Worm (Caenorhabditis elegans): Measurements from ENCODE around the gene plep-1.

The plep-1 gene

ce11 chrII:4344317-4344716, 32.3 kb upstream of the plep-1 start:
- TF ChIP-seq ces-1 (GFP tag; optimal IDR thresholded peaks at IDR 0.05), result no peak
- no peak for TF ChIP-seq cnd-1 (tag; optimal IDR thresholded peaks at IDR 0.05)
- TF ChIP-seq elt-1 (tag; optimal IDR thresholded peaks at IDR 0.05; ENCODE audit: borderline replicate concordance, insufficient read depth), result no peak
- TF ChIP-seq pha-4 (tag; optimal IDR thresholded peaks at IDR 0.05), result no peak
- TF ChIP-seq nhr-2 (tag; optimal IDR thresholded peaks at IDR 0.05), result no peak
- no peak for TF ChIP-seq sem-2 (GFP tag; optimal IDR thresholded peaks at IDR 0.05)
- no peak for TF ChIP-seq mep-1 (tag; optimal IDR thresholded peaks at IDR 0.05)
- no peak for TF ChIP-seq lin-13 (tag; optimal IDR thresholded peaks at IDR 0.05)
- no peak for TF ChIP-seq ceh-43 (GFP tag; optimal IDR thresholded peaks at IDR 0.05)
- no peak for TF ChIP-seq nhr-28 (tag; optimal IDR thresholded peaks at IDR 0.05)

ce11 chrII:4341484-4341883, 29.5 kb upstream of the plep-1 start:
- TF ChIP-seq bed-3 (GFP tag; optimal IDR thresholded peaks at IDR 0.05), result no peak
- TF ChIP-seq ztf-11 (tag; optimal IDR thresholded peaks at IDR 0.05), result no peak
- TF ChIP-seq ces-1 (GFP tag; optimal IDR thresholded peaks at IDR 0.05), result no peak
- TF ChIP-seq tbx-8 (GFP tag; optimal IDR thresholded peaks at IDR 0.05), result no peak
- no peak for TF ChIP-seq nhr-12 (tag; optimal IDR thresholded peaks at IDR 0.05)
- no peak for TF ChIP-seq M03D4.4 (tag; optimal IDR thresholded peaks at IDR 0.05)
- TF ChIP-seq unc-62 (GFP tag; optimal IDR thresholded peaks at IDR 0.05), result no peak
- no peak for TF ChIP-seq ceh-39 (tag; optimal IDR thresholded peaks at IDR 0.05)
- TF ChIP-seq mls-2 (tag; optimal IDR thresholded peaks at IDR 0.05), result no peak
- no peak for TF ChIP-seq lin-13 (tag; optimal IDR thresholded peaks at IDR 0.05)
- TF ChIP-seq pha-4 (tag; optimal IDR thresholded peaks at IDR 0.05), result no peak
- no peak for TF ChIP-seq lin-32 (GFP tag; optimal IDR thresholded peaks at IDR 0.05)
- TF ChIP-seq lsy-2 (tag; optimal IDR thresholded peaks at IDR 0.05), result no peak
- no peak for TF ChIP-seq unc-120 (tag; optimal IDR thresholded peaks at IDR 0.05; ENCODE audit: poor library complexity, severe bottlenecking)
- no peak for TF ChIP-seq drap-1 (GFP tag; optimal IDR thresholded peaks at IDR 0.05)

DNA sequence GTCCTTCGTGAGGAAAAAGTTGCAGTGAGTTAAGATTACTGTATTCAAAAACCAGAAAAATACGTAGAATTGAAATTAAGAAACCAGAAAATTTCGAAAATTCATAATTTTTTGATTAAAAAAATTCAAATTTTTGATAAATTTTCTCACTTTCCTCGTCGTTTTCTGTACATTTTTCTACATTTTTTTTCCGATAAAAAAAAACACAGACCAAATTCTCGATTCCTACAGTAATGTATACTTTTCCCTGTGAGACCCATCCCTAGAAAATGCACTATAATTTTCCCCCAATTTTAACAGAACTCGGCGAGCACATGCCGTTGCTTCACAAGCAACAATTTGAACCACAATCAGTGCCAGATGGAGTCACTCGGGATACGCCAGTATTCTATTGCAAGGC, 27.9 kb upstream of the plep-1 start, which contains the start of gene athp-2:
athp-2 (plus strand) TSS at position 301 of the 400 bp plus-strand sequence.
- TF ChIP-seq lsy-2 (tag; optimal IDR thresholded peaks at IDR 0.05) (no peak), nhr-76 (tag; optimal IDR thresholded peaks at IDR 0.05) (no peak), unc-39 (tag; optimal IDR thresholded peaks at IDR 0.05) (no peak), ces-1 (GFP tag; optimal IDR thresholded peaks at IDR 0.05) (no peak), ham-2 (GFP tag; optimal IDR thresholded peaks at IDR 0.05) (no peak), snpc-4 (tag; optimal IDR thresholded peaks at IDR 0.05) (no peak), blmp-1 (tag; optimal IDR thresholded peaks at IDR 0.05) (no peak), nhr-237 (tag; optimal IDR thresholded peaks at IDR 0.05) (no peak), ceh-43 (GFP tag; optimal IDR thresholded peaks at IDR 0.05) (no peak), flh-1 (GFP tag; optimal IDR thresholded peaks at IDR 0.05) (no peak), cnd-1 (tag; optimal IDR thresholded peaks at IDR 0.05) (no peak), nhr-12 (tag; optimal IDR thresholded peaks at IDR 0.05) (no peak), sptf-1 (tag; optimal IDR thresholded peaks at IDR 0.05) (no peak), elt-3 (tag; optimal IDR thresholded peaks at IDR 0.05) (no peak), tbx-8 (GFP tag; optimal IDR thresholded peaks at IDR 0.05) (no peak)

DNA sequence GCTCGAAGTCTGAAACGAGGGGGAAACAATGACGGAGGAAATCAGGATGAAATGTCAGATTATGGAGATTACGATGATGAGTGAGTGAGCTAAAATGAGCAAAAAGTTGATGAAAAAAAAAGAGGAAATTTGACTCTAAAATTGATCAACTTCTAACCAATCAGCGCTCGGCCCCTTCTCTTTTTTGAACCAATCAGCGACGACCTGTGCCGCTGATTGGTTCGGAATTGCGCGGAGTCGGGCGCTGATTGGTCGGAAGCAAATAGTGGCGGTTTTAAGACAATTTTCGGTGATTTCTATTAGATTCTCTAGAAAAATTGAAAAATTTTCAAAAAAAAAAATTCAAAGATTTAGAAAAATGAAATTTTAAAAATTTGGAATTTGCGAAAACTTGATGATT, 25.7 kb upstream of the plep-1 start:
- TF ChIP-seq hlh-1 (tag; optimal IDR thresholded peaks at IDR 0.05) (no peak), nhr-12 (tag; optimal IDR thresholded peaks at IDR 0.05) (no peak), lin-13 (tag; optimal IDR thresholded peaks at IDR 0.05) (no peak), nhr-237 (tag; optimal IDR thresholded peaks at IDR 0.05) (no peak), flh-1 (GFP tag; optimal IDR thresholded peaks at IDR 0.05) (no peak), ham-2 (GFP tag; optimal IDR thresholded peaks at IDR 0.05) (no peak), ztf-11 (tag; optimal IDR thresholded peaks at IDR 0.05) (no peak), lsy-2 (tag; optimal IDR thresholded peaks at IDR 0.05) (no peak), drap-1 (GFP tag; optimal IDR thresholded peaks at IDR 0.05) (no peak), elt-3 (tag; optimal IDR thresholded peaks at IDR 0.05) (no peak), mls-2 (tag; optimal IDR thresholded peaks at IDR 0.05) (no peak), ceh-83 (GFP tag; optimal IDR thresholded peaks at IDR 0.05) (no peak)

- TF ChIP-seq nhr-237 (tag; optimal IDR thresholded peaks at IDR 0.05) (no peak), nhr-28 (tag; optimal IDR thresholded peaks at IDR 0.05) (no peak), unc-120 (tag; optimal IDR thresholded peaks at IDR 0.05; ENCODE audit: poor library complexity, severe bottlenecking) (no peak), elt-3 (tag; optimal IDR thresholded peaks at IDR 0.05) (no peak), ceh-39 (tag; optimal IDR thresholded peaks at IDR 0.05) (no peak)
Observed at ce11 chrII:4334448-4334847, 22.4 kb upstream of the plep-1 start, which contains the start of gene madf-3. TSS of gene madf-3 (plus strand) at chrII:4334748.

Data from whole organism, mixed stage, embryonic.